Worm (Caenorhabditis elegans) whole organism, mixed stage, embryonic: ENCODE measurements around the gene ppfr-4.
"Not testable (repeated sequence)": the region's sequence is repeated elsewhere in the genome, so short reads cannot be mapped to it uniquely, and the experiment has no call there.

Experiments
- M03D4.4 ChIP-seq: sonication (generic microtip); optimal IDR thresholded peaks from 2 replicates; lab custom pipeline; 2017; ENCODE audit warnings: mild to moderate bottlenecking, missing genetic modification characterization, missing compliant biosample characterization
- bed-3 ChIP-seq: fragments of 200-800 bp; sonication (Bioruptor generic); optimal IDR thresholded peaks from 3 replicates; lab custom pipeline; 2018; ENCODE audit warnings: mild to moderate bottlenecking, missing genetic modification characterization, moderate library complexity, missing compliant biosample characterization
- blmp-1 ChIP-seq: fragments of 150-350 bp; optimal IDR thresholded peaks from 2 replicates; lab custom pipeline; 2014; ENCODE audit warnings: missing biosample characterization, missing genetic modification characterization
- ceh-39 ChIP-seq: fragments of 150-350 bp; optimal IDR thresholded peaks from 2 replicates; lab custom pipeline; 2014; ENCODE audit warnings: missing biosample characterization, missing genetic modification characterization
- ceh-83 ChIP-seq: fragments of 200-800 bp; sonication (Bioruptor generic); optimal IDR thresholded peaks from 2 replicates; lab custom pipeline; 2018; ENCODE audit warnings: mild to moderate bottlenecking, missing genetic modification characterization, missing compliant biosample characterization
- ces-1 ChIP-seq: fragments of 150-350 bp; optimal IDR thresholded peaks from 2 replicates; lab custom pipeline; 2014; ENCODE audit warnings: missing biosample characterization, missing genetic modification reagents, missing genetic modification characterization
- cnd-1 ChIP-seq: fragments of 200-800 bp; sonication (Bioruptor generic); optimal IDR thresholded peaks from 2 replicates; lab custom pipeline; 2018; ENCODE audit warnings: mild to moderate bottlenecking, missing genetic modification characterization, missing compliant biosample characterization
- drap-1 ChIP-seq: fragments of 200-800 bp; sonication (Bioruptor generic); optimal IDR thresholded peaks from 3 replicates; lab custom pipeline; 2018; ENCODE audit warnings: mild to moderate bottlenecking, missing genetic modification characterization, missing compliant biosample characterization
- elt-1 ChIP-seq: sonication (generic microtip); optimal IDR thresholded peaks from 2 replicates; lab custom pipeline; 2017; ENCODE audit warnings: missing genetic modification characterization, mild to moderate bottlenecking, missing compliant biosample characterization, antibody characterized with exemption, moderate library complexity, borderline replicate concordance; ENCODE audit not compliant: insufficient read depth
- elt-3 ChIP-seq: fragments of 150-350 bp; optimal IDR thresholded peaks from 2 replicates; lab custom pipeline; 2014; ENCODE audit warnings: missing biosample characterization, missing genetic modification characterization
- ham-2 ChIP-seq: fragments of 200-800 bp; sonication (Bioruptor generic); optimal IDR thresholded peaks from 2 replicates; lab custom pipeline; 2018; ENCODE audit warnings: mild to moderate bottlenecking, missing genetic modification characterization, missing compliant biosample characterization
- hlh-1 ChIP-seq: fragments of 150-350 bp; optimal IDR thresholded peaks from 2 replicates; lab custom pipeline; 2014; ENCODE audit warnings: missing biosample characterization, missing genetic modification reagents, missing genetic modification characterization
- lin-13 ChIP-seq: fragments of 150-350 bp; optimal IDR thresholded peaks from 2 replicates; lab custom pipeline; 2014; ENCODE audit warnings: missing biosample characterization, missing genetic modification characterization
- lin-32 ChIP-seq: fragments of 200-800 bp; sonication (Bioruptor generic); optimal IDR thresholded peaks from 2 replicates; lab custom pipeline; 2018; ENCODE audit warnings: mild to moderate bottlenecking, missing genetic modification characterization, missing compliant biosample characterization
- lsy-2 ChIP-seq: fragments of 150-350 bp; optimal IDR thresholded peaks from 2 replicates; lab custom pipeline; 2014; ENCODE audit warnings: missing biosample characterization, missing genetic modification characterization
- mab-5 ChIP-seq: fragments of 150-350 bp; optimal IDR thresholded peaks from 2 replicates; lab custom pipeline; 2014; ENCODE audit warnings: missing biosample characterization, missing genetic modification characterization
- mep-1 ChIP-seq: fragments of 150-350 bp; optimal IDR thresholded peaks from 2 replicates; lab custom pipeline; 2017; ENCODE audit warnings: missing biosample characterization, missing genetic modification reagents, missing genetic modification characterization, inconsistent platforms
- mls-2 ChIP-seq: sonication (generic microtip); optimal IDR thresholded peaks from 2 replicates; lab custom pipeline; 2016; ENCODE audit warnings: mild to moderate bottlenecking, missing genetic modification characterization, moderate library complexity, missing compliant biosample characterization
- nhr-2 ChIP-seq: fragments of 150-350 bp; optimal IDR thresholded peaks from 2 replicates; lab custom pipeline; 2014; ENCODE audit warnings: missing biosample characterization, missing genetic modification characterization
- nhr-237 ChIP-seq: fragments of 150-350 bp; optimal IDR thresholded peaks from 2 replicates; lab custom pipeline; 2014; ENCODE audit warnings: missing biosample characterization, missing genetic modification characterization
- nhr-76 ChIP-seq: sonication (generic microtip); optimal IDR thresholded peaks from 2 replicates; lab custom pipeline; 2017; ENCODE audit warnings: missing biosample characterization, missing genetic modification characterization
- pha-4 ChIP-seq: fragments of 150-350 bp; optimal IDR thresholded peaks from 2 replicates; lab custom pipeline; 2018; ENCODE audit warnings: missing biosample characterization, missing genetic modification reagents, missing genetic modification characterization
- sem-2 ChIP-seq: fragments of 200-800 bp; sonication (Bioruptor generic); optimal IDR thresholded peaks from 2 replicates; lab custom pipeline; 2018; ENCODE audit warnings: mild to moderate bottlenecking, missing genetic modification characterization, missing compliant biosample characterization
- sptf-1 ChIP-seq: sonication (generic microtip); optimal IDR thresholded peaks from 2 replicates; lab custom pipeline; 2017; ENCODE audit warnings: mild to moderate bottlenecking, missing genetic modification characterization, moderate library complexity, missing compliant biosample characterization
- tbx-8 ChIP-seq: fragments of 200-800 bp; sonication (Bioruptor generic); optimal IDR thresholded peaks from 2 replicates; lab custom pipeline; 2018; ENCODE audit warnings: mild to moderate bottlenecking, missing genetic modification characterization, moderate library complexity, missing compliant biosample characterization
- unc-120 ChIP-seq: sonication (generic microtip); optimal IDR thresholded peaks from 2 replicates; lab custom pipeline; 2017; ENCODE audit warnings: missing genetic modification characterization, missing compliant biosample characterization; ENCODE audit not compliant: poor library complexity, severe bottlenecking
- unc-39 ChIP-seq: fragments of 150-350 bp; optimal IDR thresholded peaks from 2 replicates; lab custom pipeline; 2014; ENCODE audit warnings: missing biosample characterization, missing genetic modification characterization
- unc-62 ChIP-seq: fragments of 150-350 bp; optimal IDR thresholded peaks from 2 replicates; lab custom pipeline; 2014; ENCODE audit warnings: missing biosample characterization, missing genetic modification reagents, missing genetic modification characterization
- ztf-11 ChIP-seq: fragments of 150-350 bp; optimal IDR thresholded peaks from 2 replicates; lab custom pipeline; 2014; ENCODE audit warnings: missing biosample characterization, missing genetic modification characterization

The ppfr-4 gene

ce11 chrIII:2596984-2597454 is 22.7 kb upstream of the ppfr-4 start, which contains the start of gene apb-1:
Gene apb-1, minus strand, starts transcription at chrIII:2597034.
- TF ChIP-seq unc-62 (GFP tag; lab: Kevin White, UChicago) (peak; percentile 32), mls-2 (tag; lab: Kevin White, UChicago) (peak; percentile 78), drap-1 (no peak), lin-13 (tag; lab: Kevin White, UChicago) (peak; percentile 93), nhr-237 (peak; percentile 73), cnd-1 (tag; lab: Kevin White, UChicago) (peak; percentile 56), elt-3 (tag; lab: Kevin White, UChicago) (no peak), pha-4 (tag; lab: Kevin White, UChicago) (peak; percentile 91), ces-1 (peak; percentile 89), ceh-39 (tag; lab: Kevin White, UChicago) (peak; percentile 66), sptf-1 (tag; lab: Kevin White, UChicago) (peak; percentile 90), ztf-11 (tag; lab: Kevin White, UChicago) (peak; percentile 51), sem-2 (no peak), bed-3 (GFP tag; lab: Kevin White, UChicago) (peak; percentile 3), mep-1 (tag; lab: Kevin White, UChicago) (peak; percentile 87), lin-32 (peak; percentile 5), lsy-2 (tag; lab: Kevin White, UChicago) (peak; percentile 87), M03D4.4 (tag; lab: Kevin White, UChicago) (peak; percentile 58), hlh-1 (tag; lab: Kevin White, UChicago) (peak; percentile 10), mab-5 (tag; lab: Kevin White, UChicago) (peak; percentile 64), unc-120 (tag; lab: Kevin White, UChicago) (peak; percentile 94), ceh-83 (no peak), nhr-2 (tag; lab: Kevin White, UChicago) (no peak)

ce11 chrIII:2597753-2598152 is 22.0 kb upstream of the ppfr-4 start, which contains the start of gene mdt-19:
Gene mdt-19, plus strand, starts transcription at chrIII:2598053.
- no peak for TF ChIP-seq mls-2 (tag; lab: Kevin White, UChicago)

ce11 chrIII:2598491-2599065 is 21.2 kb upstream of the ppfr-4 start:
- TF ChIP-seq elt-1 (tag; lab: Kevin White, UChicago) = no peak
- TF ChIP-seq lin-32 = no peak
- no peak for TF ChIP-seq tbx-8
- TF ChIP-seq nhr-237 = no peak
- TF ChIP-seq lin-13 (tag; lab: Kevin White, UChicago) = no peak
- TF ChIP-seq mab-5 (tag; lab: Kevin White, UChicago) = no peak
- TF ChIP-seq mep-1 (tag; lab: Kevin White, UChicago) = no peak

- no peak for TF ChIP-seq mls-2 (tag; lab: Kevin White, UChicago)
- no peak for TF ChIP-seq lin-32
- no peak for TF ChIP-seq ham-2
- no peak for TF ChIP-seq elt-1 (tag; lab: Kevin White, UChicago)
- TF ChIP-seq nhr-237 = no peak
- no peak for TF ChIP-seq drap-1
- TF ChIP-seq nhr-76 (tag; lab: Kevin White, UChicago) = no peak
- TF ChIP-seq M03D4.4 (tag; lab: Kevin White, UChicago) = no peak
- TF ChIP-seq elt-3 (tag; lab: Kevin White, UChicago) = no peak
- no peak for TF ChIP-seq nhr-2 (tag; lab: Kevin White, UChicago)
- no peak for TF ChIP-seq ceh-39 (tag; lab: Kevin White, UChicago)
- TF ChIP-seq unc-39 (tag; lab: Kevin White, UChicago) = no peak
- no peak for TF ChIP-seq ceh-83
- TF ChIP-seq sptf-1 (tag; lab: Kevin White, UChicago) = no peak
- no peak for TF ChIP-seq blmp-1 (tag; lab: Kevin White, UChicago)
- TF ChIP-seq mab-5 (tag; lab: Kevin White, UChicago) = no peak
- TF ChIP-seq cnd-1 (tag; lab: Kevin White, UChicago) = no peak
- no peak for TF ChIP-seq ces-1
- no peak for TF ChIP-seq unc-62 (GFP tag; lab: Kevin White, UChicago)
Measured at ce11 chrIII:2603671-2604070, 16.1 kb upstream of the ppfr-4 start, which contains the start of gene Y71H2B.11. Gene Y71H2B.11, plus strand, starts transcription at chrIII:2603971.

ce11 chrIII:2607717-2608116 is 12.0 kb upstream of the ppfr-4 start, which contains the start of gene Y71H2B.5:
Gene Y71H2B.5, plus strand, starts transcription at chrIII:2608017.
- TF ChIP-seq nhr-76, mab-5, hlh-1 (tag; lab: Kevin White, UChicago): not testable (repeated sequence)
